Fruit fly (Drosophila melanogaster) whole organism, embryonic: ENCODE measurements around the gene CG17732.

Source experiments
- ATbp ChIP-seq: fragments of 200-800 bp; sonication (Bioruptor generic); optimal IDR thresholded peaks from 2 replicates; lab custom pipeline; 2017; ENCODE audit warnings: missing biosample characterization, mild to moderate bottlenecking, missing genetic modification characterization, missing genetic modification reagents
- BEAF-32 ChIP-seq: fragments of 200-800 bp; sonication (Bioruptor generic); optimal IDR thresholded peaks from 3 replicates; lab custom pipeline; 2017; ENCODE audit warnings: missing biosample characterization, missing genetic modification characterization, mild to moderate bottlenecking, moderate library complexity, missing genetic modification reagents
- BtbVII ChIP-seq: fragments of 200-800 bp; sonication (Bioruptor generic); optimal IDR thresholded peaks from 3 replicates; lab custom pipeline; 2017; ENCODE audit warnings: missing biosample characterization, mild to moderate bottlenecking, missing genetic modification characterization
- CG10565 ChIP-seq: fragments of 200-800 bp; sonication (Bioruptor generic); optimal IDR thresholded peaks from 3 replicates; lab custom pipeline; 2016; ENCODE audit warnings: missing biosample characterization, mild to moderate bottlenecking, missing genetic modification characterization
- CG12391 ChIP-seq: fragments of 200-800 bp; sonication (Bioruptor generic); optimal IDR thresholded peaks from 3 replicates; lab custom pipeline; 2018; ENCODE audit warnings: missing biosample characterization, mild to moderate bottlenecking, missing genetic modification characterization, moderate library complexity
- CG12659 ChIP-seq: fragments of 200-800 bp; sonication (Bioruptor generic); optimal IDR thresholded peaks from 3 replicates; lab custom pipeline; 2017; ENCODE audit warnings: mild to moderate bottlenecking, missing biosample characterization, missing genetic modification reagents, missing genetic modification characterization
- CG13287 ChIP-seq: fragments of 200-800 bp; sonication (Bioruptor generic); IDR thresholded peaks from 2 replicates; pipeline ENCODE4 v1.3.6; 2022; ENCODE audit warnings: missing biosample characterization, missing genetic modification characterization; ENCODE audit not compliant: partially characterized antibody
- CG13424 ChIP-seq: fragments of 200-800 bp; sonication (Bioruptor generic); optimal IDR thresholded peaks from 2 replicates; lab custom pipeline; 2019; ENCODE audit warnings: missing biosample characterization, mild to moderate bottlenecking, missing genetic modification characterization, moderate library complexity
- CG13894 ChIP-seq: fragments of 200-800 bp; sonication (Bioruptor generic); optimal IDR thresholded peaks from 3 replicates; lab custom pipeline; 2018; ENCODE audit warnings: missing biosample characterization, mild to moderate bottlenecking, missing genetic modification characterization, moderate library complexity
- CG14050 ChIP-seq: fragments of 200-800 bp; sonication (Bioruptor generic); IDR thresholded peaks from 3 replicates; pipeline ENCODE4 v1.3.6; 2022; ENCODE audit warnings: missing biosample characterization, missing genetic modification characterization
- CG15073 ChIP-seq: fragments of 200-800 bp; sonication (Bioruptor generic); optimal IDR thresholded peaks from 2 replicates; lab custom pipeline; 2016; ENCODE audit warnings: missing biosample characterization, missing genetic modification characterization
- CG1603 ChIP-seq: fragments of 200-800 bp; sonication (Bioruptor generic); optimal IDR thresholded peaks from 2 replicates; lab custom pipeline; 2019; ENCODE audit warnings: missing biosample characterization, mild to moderate bottlenecking, missing genetic modification characterization, moderate library complexity
- CG16813 ChIP-seq: fragments of 200-800 bp; sonication (Bioruptor generic); IDR thresholded peaks from 3 replicates; pipeline ENCODE4 v1.3.6; 2022; ENCODE audit warnings: missing biosample characterization, missing genetic modification characterization; ENCODE audit not compliant: partially characterized antibody
- CG1792 ChIP-seq: fragments of 200-800 bp; sonication (Bioruptor generic); optimal IDR thresholded peaks from 2 replicates; lab custom pipeline; 2016; ENCODE audit warnings: missing biosample characterization, missing genetic modification characterization
- CG2116 ChIP-seq: fragments of 200-800 bp; sonication (Bioruptor generic); optimal IDR thresholded peaks from 3 replicates; lab custom pipeline; 2018; ENCODE audit warnings: missing biosample characterization, mild to moderate bottlenecking, missing genetic modification characterization
- CG2875 ChIP-seq: fragments of 200-800 bp; sonication (Bioruptor generic); optimal IDR thresholded peaks from 2 replicates; lab custom pipeline; 2017; ENCODE audit warnings: missing biosample characterization, mild to moderate bottlenecking, missing genetic modification characterization, missing genetic modification reagents
- CG32532 ChIP-seq: fragments of 200-800 bp; sonication (Bioruptor generic); IDR thresholded peaks from 2 replicates; pipeline ENCODE4 v1.3.6; 2022; ENCODE audit warnings: missing biosample characterization, missing genetic modification characterization
- CG4707 ChIP-seq: fragments of 200-800 bp; sonication (Bioruptor generic); optimal IDR thresholded peaks from 2 replicates; lab custom pipeline; 2018; ENCODE audit warnings: missing biosample characterization, mild to moderate bottlenecking, missing genetic modification characterization, moderate library complexity
- CG6254 ChIP-seq: fragments of 200-800 bp; sonication (Bioruptor generic); optimal IDR thresholded peaks from 3 replicates; lab custom pipeline; 2017; ENCODE audit warnings: mild to moderate bottlenecking, missing biosample characterization, missing genetic modification reagents, missing genetic modification characterization
- CG6272 ChIP-seq: fragments of 200-800 bp; sonication (Bioruptor generic); IDR thresholded peaks from 2 replicates; pipeline ENCODE4 v1.3.6; 2022; ENCODE audit warnings: missing biosample characterization, missing genetic modification characterization
- CG6683 ChIP-seq: fragments of 200-800 bp; sonication (Bioruptor generic); optimal IDR thresholded peaks from 2 replicates; lab custom pipeline; 2017; ENCODE audit warnings: missing biosample characterization, mild to moderate bottlenecking, missing genetic modification characterization, missing genetic modification reagents
- Dp ChIP-seq: fragments of 200-800 bp; sonication (Bioruptor generic); optimal IDR thresholded peaks from 2 replicates; lab custom pipeline; 2018; ENCODE audit warnings: missing biosample characterization, mild to moderate bottlenecking, missing genetic modification characterization, moderate library complexity
- HLH3B ChIP-seq: fragments of 200-800 bp; sonication (Bioruptor generic); IDR thresholded peaks from 2 replicates; pipeline ENCODE4 v1.3.6; 2022; ENCODE audit warnings: missing biosample characterization, missing genetic modification characterization
- Lhr ChIP-seq: fragments of 200-800 bp; sonication (Bioruptor generic); optimal IDR thresholded peaks from 3 replicates; lab custom pipeline; 2017; ENCODE audit warnings: mild to moderate bottlenecking, missing biosample characterization, missing genetic modification reagents, missing genetic modification characterization
- Neu2 ChIP-seq: fragments of 200-800 bp; sonication (Bioruptor generic); optimal IDR thresholded peaks from 3 replicates; lab custom pipeline; 2016; ENCODE audit warnings: missing biosample characterization, missing genetic modification characterization, borderline replicate concordance
- PHDP ChIP-seq: fragments of 200-800 bp; sonication (Bioruptor generic); optimal IDR thresholded peaks from 3 replicates; lab custom pipeline; 2018; ENCODE audit warnings: missing biosample characterization, mild to moderate bottlenecking, missing genetic modification characterization, moderate library complexity
- Poxn ChIP-seq: fragments of 200-800 bp; sonication (Bioruptor generic); IDR thresholded peaks from 2 replicates; pipeline ENCODE4 v1.3.6; 2022; ENCODE audit warnings: missing biosample characterization, missing genetic modification characterization
- Ptx1 ChIP-seq: fragments of 200-800 bp; sonication (Bioruptor generic); IDR thresholded peaks from 2 replicates; pipeline ENCODE4 v1.3.6; 2022; ENCODE audit warnings: missing biosample characterization, missing genetic modification characterization
- Scr ChIP-seq: fragments of 200-800 bp; sonication (Bioruptor generic); IDR thresholded peaks from 2 replicates; pipeline ENCODE4 v1.3.6; 2022; ENCODE audit warnings: missing biosample characterization, missing genetic modification characterization; ENCODE audit not compliant: partially characterized antibody
- Xrp1 ChIP-seq: fragments of 200-800 bp; sonication (Bioruptor generic); IDR thresholded peaks from 2 replicates; pipeline ENCODE4 v1.3.6; 2022; ENCODE audit warnings: missing biosample characterization, missing genetic modification characterization
- ac ChIP-seq: fragments of 200-800 bp; sonication (Bioruptor generic); optimal IDR thresholded peaks from 3 replicates; lab custom pipeline; 2017; ENCODE audit warnings: missing biosample characterization, mild to moderate bottlenecking, missing genetic modification characterization
- amos ChIP-seq: fragments of 200-800 bp; sonication (Bioruptor generic); IDR thresholded peaks from 2 replicates; pipeline ENCODE4 v1.3.6; 2022; ENCODE audit warnings: missing biosample characterization, missing genetic modification characterization; ENCODE audit not compliant: partially characterized antibody
- bsh ChIP-seq, 2 experiments: fragments of 200-800 bp; sonication (Bioruptor generic); optimal IDR thresholded peaks; 2 replicates each; lab custom pipeline; 2017 to 2018; ENCODE audit warnings: mild to moderate bottlenecking in 2 of 2, missing biosample characterization in 2 of 2, missing genetic modification characterization in 2 of 2, moderate library complexity in 1 of 2
- ci ChIP-seq: fragments of 200-800 bp; sonication (Bioruptor generic); IDR thresholded peaks from 3 replicates; pipeline ENCODE4 v1.3.6; 2022; ENCODE audit warnings: missing biosample characterization, missing genetic modification characterization
- danr ChIP-seq: fragments of 200-800 bp; sonication (Bioruptor generic); IDR thresholded peaks from 2 replicates; pipeline ENCODE4 v1.3.6; 2022; ENCODE audit warnings: missing biosample characterization, missing genetic modification characterization
- dmrt99B ChIP-seq: fragments of 200-800 bp; sonication (Bioruptor generic); optimal IDR thresholded peaks from 2 replicates; lab custom pipeline; 2018; ENCODE audit warnings: missing biosample characterization, mild to moderate bottlenecking, missing genetic modification characterization, moderate library complexity
- gsb-n ChIP-seq: fragments of 200-800 bp; sonication (Bioruptor generic); optimal IDR thresholded peaks from 3 replicates; lab custom pipeline; 2018; ENCODE audit warnings: missing biosample characterization, mild to moderate bottlenecking, missing genetic modification characterization
- h ChIP-seq: fragments of >200 bp; optimal IDR thresholded peaks from 2 replicates; lab custom pipeline; 2017
- hbn ChIP-seq: fragments of 200-800 bp; sonication (Bioruptor generic); IDR thresholded peaks from 2 replicates; pipeline ENCODE4 v1.3.6; 2022; ENCODE audit warnings: missing biosample characterization, missing genetic modification characterization; ENCODE audit not compliant: partially characterized antibody
- hkb ChIP-seq, 2 experiments: fragments of 200-800 bp in 1 of 2; fragments of >200 bp in 1 of 2; sonication (Bioruptor generic) in 1 of 2; IDR thresholded peaks in 1 of 2; optimal IDR thresholded peaks in 1 of 2; 2 replicates each; pipeline versions ENCODE4 v1.3.6 to Lab custom; 2017 to 2022; ENCODE audit warnings: missing biosample characterization in 1 of 2, missing genetic modification characterization in 1 of 2
- inv ChIP-seq: fragments of 200-800 bp; sonication (Bioruptor generic); IDR thresholded peaks from 2 replicates; pipeline ENCODE4 v1.3.6; 2022; ENCODE audit warnings: missing biosample characterization, missing genetic modification characterization; ENCODE audit not compliant: partially characterized antibody
- nerfin-1 ChIP-seq: fragments of 200-800 bp; sonication (Bioruptor generic); optimal IDR thresholded peaks from 3 replicates; lab custom pipeline; 2019; ENCODE audit warnings: missing biosample characterization, mild to moderate bottlenecking, missing genetic modification characterization, moderate library complexity
- nmo ChIP-seq: fragments of 200-800 bp; sonication (Bioruptor generic); optimal IDR thresholded peaks from 2 replicates; lab custom pipeline; 2018; ENCODE audit warnings: missing biosample characterization, mild to moderate bottlenecking, missing genetic modification characterization, moderate library complexity
- pita ChIP-seq: fragments of 200-800 bp; sonication (Bioruptor generic); optimal IDR thresholded peaks from 2 replicates; lab custom pipeline; 2017; ENCODE audit warnings: missing biosample characterization, mild to moderate bottlenecking, missing genetic modification characterization
- sd ChIP-seq: fragments of 200-800 bp; sonication (Bioruptor generic); optimal IDR thresholded peaks from 3 replicates; lab custom pipeline; 2018; ENCODE audit warnings: missing biosample characterization, mild to moderate bottlenecking, missing genetic modification characterization, moderate library complexity
- sens ChIP-seq: fragments of 200-800 bp; sonication (Bioruptor generic); peaks from one replicate; lab custom pipeline; 2016; ENCODE audit warnings: missing biosample characterization, missing genetic modification characterization
- stc ChIP-seq: fragments of 200-800 bp; sonication (Bioruptor generic); IDR thresholded peaks from 2 replicates; pipeline ENCODE4 v1.3.6; 2022; ENCODE audit warnings: missing biosample characterization, missing genetic modification characterization
- tna ChIP-seq: fragments of 200-800 bp; sonication (Bioruptor generic); IDR thresholded peaks from 2 replicates; pipeline ENCODE4 v1.3.6; 2022; ENCODE audit warnings: missing biosample characterization, missing genetic modification characterization; ENCODE audit not compliant: partially characterized antibody

The CG17732 gene

DNA sequence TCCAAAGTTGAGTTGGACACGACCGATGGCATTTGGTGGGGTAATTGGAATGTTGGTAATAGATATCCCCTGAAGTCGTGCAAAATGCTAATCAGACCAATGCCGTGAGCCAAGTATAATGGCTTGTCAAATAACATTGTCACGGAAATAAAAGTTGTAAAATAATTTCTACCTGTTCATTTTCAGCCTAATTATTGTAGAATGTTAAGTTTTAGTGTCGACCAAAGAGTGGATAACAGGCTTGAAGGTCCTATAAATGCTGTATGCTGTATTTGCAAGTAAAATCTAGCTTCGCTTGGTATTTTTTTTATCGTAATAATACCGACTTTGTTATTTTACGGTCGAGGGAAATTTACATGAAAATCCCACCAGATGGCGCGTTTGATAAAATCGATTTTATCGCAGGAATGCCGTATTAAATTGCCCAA is 23.0 kb downstream of the CG17732 start (continued):
- TF ChIP-seq CG13287 (GFP tag; lab: Robert Waterston, UW) (peak; percentile 22; the same call in 1 of the 2 replicates), Lhr (GFP tag; lab: Kevin White, UChicago) (peak; percentile 54), ATbp (GFP tag; lab: Kevin White, UChicago) (peak; percentile 24), Dp (GFP tag; lab: Kevin White, UChicago) (peak; percentile 4), h (no peak), CG32532 (GFP tag; lab: Robert Waterston, UW) (peak; percentile 32; the same call in 1 of the 2 replicates), CG12391 (tag; lab: Kevin White, UChicago) (peak; percentile 31), BEAF-32 (GFP tag; lab: Kevin White, UChicago) (peak; percentile 62), stc (GFP tag; lab: Robert Waterston, UW) (peak; percentile 36; the same call in 1 of the 2 replicates), CG13424 (tag; lab: Kevin White, UChicago) (peak; percentile 38), CG2875 (GFP tag; lab: Kevin White, UChicago) (peak; percentile 14), BtbVII (peak; percentile 2), sd (peak; percentile 88), CG1792 (GFP tag; lab: Kevin White, UChicago) (no peak), Poxn (GFP tag; lab: Robert Waterston, UW) (no peak), gsb-n (tag; lab: Kevin White, UChicago) (peak; percentile 46), CG14050 (GFP tag; lab: Robert Waterston, UW) (no peak), CG15073 (GFP tag; lab: Kevin White, UChicago) (no peak), CG1603 (peak; percentile 58), Ptx1 (no peak), dmrt99B (peak; percentile 15), danr (GFP tag; lab: Robert Waterston, UW) (no peak), CG6683 (GFP tag; lab: Kevin White, UChicago) (no peak), CG6254 (peak; percentile 57), CG16813 (GFP tag; lab: Robert Waterston, UW) (peak; percentile 62; the same call in 1 of the 3 replicates), hkb (optimal IDR thresholded peaks at IDR 0.05; lab: Kevin White, UChicago) (no peak), hkb (GFP tag; IDR thresholded peaks at IDR 0.05; lab: Robert Waterston, UW) (peak; percentile 13; the same call in 1 of the 2 replicates), CG10565 (GFP tag; lab: Kevin White, UChicago) (no peak), nerfin-1 (tag; lab: Kevin White, UChicago) (peak; percentile 74), CG12659 (peak; percentile 41), amos (peak; percentile 60; the same call in 1 of the 2 replicates), Scr (GFP tag; lab: Robert Waterston, UW) (peak; percentile 56), CG6272 (GFP tag; lab: Robert Waterston, UW) (no peak), ci (peak; percentile 56; the same call in 2 of the 3 replicates), CG2116 (peak; percentile 25), tna (0 out of 2 replicates have a peak, but pooled peaks have one; percentile 10), CG4707 (peak; percentile 31), sens (GFP tag; lab: Kevin White, UChicago) (peak; percentile 69), HLH3B (GFP tag; lab: Robert Waterston, UW) (no peak), inv (GFP tag; lab: Robert Waterston, UW) (peak; percentile 23; the same call in 1 of the 2 replicates), pita (GFP tag; lab: Kevin White, UChicago) (peak; percentile 61), CG13894 (peak; percentile 89), bsh (GFP tag; optimal IDR thresholded peaks at IDR 0.05; lab: Kevin White, UChicago) (peak in 1 of 2 experiments; percentile 45), nmo (peak; percentile 1), hbn (peak; percentile 37; the same call in 1 of the 2 replicates), ac (no peak), Xrp1 (GFP tag; lab: Robert Waterston, UW) (peak; percentile 30; the same call in 1 of the 2 replicates), PHDP (tag; lab: Kevin White, UChicago) (peak; percentile 13), Neu2 (GFP tag; lab: Kevin White, UChicago) (no peak)
